Worm (Caenorhabditis elegans): ENCODE data around the gene F42A10.9.

F42A10.9 gene

ce11 chrIII:6195718-6196117 lies 31.3 kb downstream of the F42A10.9 start:
- TF ChIP-seq nfya-1 (tag; optimal IDR thresholded peaks at IDR 0.05), result no peak
- no peak for TF ChIP-seq ceh-31 (tag; optimal IDR thresholded peaks at IDR 0.05)
- TF ChIP-seq gmeb-2 (tag; optimal IDR thresholded peaks at IDR 0.05), result no peak
- TF ChIP-seq che-1 (tag; optimal IDR thresholded peaks at IDR 0.05), result no peak
- no peak for TF ChIP-seq nhr-232 (tag; optimal IDR thresholded peaks at IDR 0.05)
- TF ChIP-seq lin-11 (tag; optimal IDR thresholded peaks at IDR 0.05), result no peak
- no peak for TF ChIP-seq unc-55 (GFP tag; optimal IDR thresholded peaks at IDR 0.05)
- TF ChIP-seq ceh-48 (tag; optimal IDR thresholded peaks at IDR 0.05), result no peak
- no peak for TF ChIP-seq C38D4.7 (GFP tag; optimal IDR thresholded peaks at IDR 0.05)
- no peak for TF ChIP-seq sox-2 (GFP tag; IDR thresholded peaks at IDR 0.05)
- TF ChIP-seq ttx-3 (tag; optimal IDR thresholded peaks at IDR 0.05), result no peak
- TF ChIP-seq ahr-1 (tag; optimal IDR thresholded peaks at IDR 0.05), result no peak
- no peak for TF ChIP-seq fkh-10 (GFP tag; optimal IDR thresholded peaks at IDR 0.05)
- no peak for TF ChIP-seq hlh-15 (tag; optimal IDR thresholded peaks at IDR 0.05)
- no peak for TF ChIP-seq ceh-14 (tag; optimal IDR thresholded peaks at IDR 0.05)
- no peak for TF ChIP-seq ceh-45 (GFP tag; IDR thresholded peaks at IDR 0.05)
- TF ChIP-seq ceh-2 (tag; optimal IDR thresholded peaks at IDR 0.05), result no peak
- no peak for TF ChIP-seq T23F11.4 (GFP tag; optimal IDR thresholded peaks at IDR 0.05)
- TF ChIP-seq C08G9.2 (tag; optimal IDR thresholded peaks at IDR 0.05), result no peak
- no peak for TF ChIP-seq unc-3 (GFP tag; conservative IDR thresholded peaks at IDR 0.05)
- no peak for TF ChIP-seq unc-3 (tag; optimal IDR thresholded peaks at IDR 0.05)

- TF ChIP-seq C38D4.7 (GFP tag; optimal IDR thresholded peaks at IDR 0.05), result no peak
- TF ChIP-seq ceh-48 (tag; optimal IDR thresholded peaks at IDR 0.05), result peak; percentile 23
- no peak for TF ChIP-seq zip-5 (tag; optimal IDR thresholded peaks at IDR 0.05)
- no peak for TF ChIP-seq ceh-6 (GFP tag; optimal IDR thresholded peaks at IDR 0.05)
- TF ChIP-seq unc-42 (tag; optimal IDR thresholded peaks at IDR 0.05), result peak; percentile 10
- no peak for TF ChIP-seq F13H6.1 (tag; optimal IDR thresholded peaks at IDR 0.05)
- TF ChIP-seq nfya-1 (tag; optimal IDR thresholded peaks at IDR 0.05), result peak; percentile 17
- no peak for TF ChIP-seq pros-1 (tag; optimal IDR thresholded peaks at IDR 0.05)
- TF ChIP-seq tbx-7 (tag; optimal IDR thresholded peaks at IDR 0.05), result no peak
- TF ChIP-seq mec-3 (tag; optimal IDR thresholded peaks at IDR 0.05; ENCODE audit: borderline replicate concordance), result no peak
- TF ChIP-seq rnt-1 (tag; optimal IDR thresholded peaks at IDR 0.05), result peak; percentile 40
- no peak for TF ChIP-seq K09A11.1 (tag; optimal IDR thresholded peaks at IDR 0.05; ENCODE audit: insufficient read depth)
Observed at ce11 chrIII:6198378-6199234, 34.2 kb downstream of the F42A10.9 start, which contains the start of the genes C23G10.7 and rpn-2. TSS of gene C23G10.7 (minus strand) at chrIII:6198414. TSS of gene rpn-2 (plus strand) at chrIII:6199184.

- no peak for TF ChIP-seq pax-1 (tag; optimal IDR thresholded peaks at IDR 0.05)
- TF ChIP-seq ceh-6 (GFP tag; optimal IDR thresholded peaks at IDR 0.05), result no peak
- TF ChIP-seq elt-2 (tag; optimal IDR thresholded peaks at IDR 0.05), result no peak
- TF ChIP-seq ceh-45 (GFP tag; IDR thresholded peaks at IDR 0.05), result no peak
- TF ChIP-seq tbx-7 (tag; optimal IDR thresholded peaks at IDR 0.05), result no peak
- TF ChIP-seq che-1 (tag; optimal IDR thresholded peaks at IDR 0.05), result no peak
- TF ChIP-seq syd-9 (tag; optimal IDR thresholded peaks at IDR 0.05), result no peak
- TF ChIP-seq ref-2 (tag; optimal IDR thresholded peaks at IDR 0.05), result no peak
- TF ChIP-seq ztf-16 (tag; optimal IDR thresholded peaks at IDR 0.05), result no peak
- TF ChIP-seq fkh-6 (tag; optimal IDR thresholded peaks at IDR 0.05), result no peak
- TF ChIP-seq hlh-8 (tag; optimal IDR thresholded peaks at IDR 0.05), result no peak
- TF ChIP-seq T23F11.4 (GFP tag; optimal IDR thresholded peaks at IDR 0.05), result no peak
- no peak for TF ChIP-seq eyg-1 (tag; optimal IDR thresholded peaks at IDR 0.05)
- no peak for TF ChIP-seq mec-3 (tag; optimal IDR thresholded peaks at IDR 0.05; ENCODE audit: borderline replicate concordance)
- TF ChIP-seq ceh-9 (tag; optimal IDR thresholded peaks at IDR 0.05), result no peak
- no peak for TF ChIP-seq ceh-30 (tag; optimal IDR thresholded peaks at IDR 0.05)
Observed at ce11 chrIII:6201325-6201724, 37.0 kb downstream of the F42A10.9 start.
